Fruit fly (Drosophila melanogaster) whole organism, larva: ENCODE data around the gene CG43845.

Experiments used
- noc ChIP-seq: fragments of 200-800 bp; sonication (Bioruptor generic); optimal IDR thresholded peaks from 3 replicates; lab custom pipeline; 2019; ENCODE audit warnings: missing biosample characterization, mild to moderate bottlenecking, missing genetic modification characterization, moderate library complexity

Gene CG43845

dm6 chr3R:5524804-5525203, 1.9 kb upstream of the CG43845 start:
- TF ChIP-seq noc: no peak

dm6 chr3R:5520566-5520965, 2.4 kb downstream of the CG43845 start:
- TF ChIP-seq noc: no peak

- TF ChIP-seq noc: no peak
These were observed 3.1 kb downstream of the CG43845 start for dm6 chr3R:5519789-5520188.

dm6 chr3R:5518627-5519026, 4.3 kb downstream of the CG43845 start:
- no peak for TF ChIP-seq noc

dm6 chr3R:5517876-5518211, 5.1 kb downstream of the CG43845 start:
- no peak for TF ChIP-seq noc

dm6 chr3R:5517002-5517875, 5.7 kb downstream of the CG43845 start, which contains the start of gene Itpr:
Gene Itpr (plus strand): TSS chr3R:5517117.
- TF ChIP-seq noc: peak; percentile 61

dm6 chr3R:5516582-5517001, 6.3 kb downstream of the CG43845 start:
- TF ChIP-seq noc: no peak

- no peak for TF ChIP-seq noc
These were observed 8.2 kb downstream of the CG43845 start for dm6 chr3R:5514759-5515158.

dm6 chr3R:5503789-5504387, 19.0 kb downstream of the CG43845 start:
- TF ChIP-seq noc: no peak

dm6 chr3R:5502646-5503045, 20.3 kb downstream of the CG43845 start, which contains the start of gene NKCC:
Gene NKCC (minus strand): TSS chr3R:5502702.
- TF ChIP-seq noc: no peak

dm6 chr3R:5497600-5497999, 25.3 kb downstream of the CG43845 start:
- TF ChIP-seq noc: no peak

dm6 chr3R:5485295-5485718, 37.6 kb downstream of the CG43845 start, which contains the start of gene CG31550:
Gene CG31550 (plus strand): TSS chr3R:5485543.
- TF ChIP-seq noc: peak; percentile 42

dm6 chr3R:5483488-5484109, 39.3 kb downstream of the CG43845 start, which contains the start of gene ksr:
Gene ksr (minus strand): TSS chr3R:5483906.
- no peak for TF ChIP-seq noc

dm6 chr3R:5482790-5483189, 40.1 kb downstream of the CG43845 start:
- no peak for TF ChIP-seq noc

- no peak for TF ChIP-seq noc
These were observed 48.4 kb downstream of the CG43845 start, which contains the start of the genes CG45100, HDAC3 and Hcs for dm6 chr3R:5474551-5474950. Gene CG45100 (minus strand): TSS chr3R:5474600. Gene HDAC3 (minus strand): TSS chr3R:5474600. Gene Hcs (plus strand): TSS chr3R:5474899.
